Fruit fly (Drosophila melanogaster): ENCODE measurements around the gene CG46339.

DNA sequence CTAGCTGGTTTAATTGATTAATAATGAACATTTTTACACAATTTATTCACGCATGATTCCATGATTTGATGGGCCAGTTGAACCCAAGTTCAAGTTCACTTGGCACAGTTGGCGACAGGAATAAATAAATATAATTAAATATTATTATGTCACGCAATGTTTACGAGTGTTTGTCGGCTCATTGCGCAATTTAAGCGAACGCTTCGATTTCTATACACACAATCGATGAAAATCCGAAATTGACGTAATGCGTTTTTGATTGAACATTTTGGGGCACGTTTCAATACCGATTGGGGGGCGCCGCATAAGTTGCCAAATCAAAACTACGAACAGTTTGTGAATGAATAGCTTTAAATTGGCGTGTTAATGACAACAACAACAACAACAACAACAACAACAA lies 18.3 kb upstream of the CG46339 start:
- TF ChIP-seq Crg-1 (GFP tag; optimal IDR thresholded peaks at IDR 0.05) (no peak), Hr96 (GFP tag; optimal IDR thresholded peaks at IDR 0.05) (no peak), CG11617 (GFP tag; optimal IDR thresholded peaks at IDR 0.05) (no peak), CG1620 (GFP tag; optimal IDR thresholded peaks at IDR 0.05) (no peak), kay (GFP tag; ENCODE audit: borderline replicate concordance) (peak; percentile 71), CG33017 (tag; optimal IDR thresholded peaks at IDR 0.05) (no peak), pad (GFP tag; optimal IDR thresholded peaks at IDR 0.05) (no peak), tj (GFP tag; optimal IDR thresholded peaks at IDR 0.05) (no peak), CG7101 (tag; optimal IDR thresholded peaks at IDR 0.05) (no peak), toe (GFP tag; optimal IDR thresholded peaks at IDR 0.05) (no peak)
